Worm (Caenorhabditis elegans) whole organism, L4 larva: ENCODE results near the gene sbsp-1.

Experiments
- F26F4.8 ChIP-seq: fragments of 200-800 bp; sonication (Bioruptor generic); conservative IDR thresholded peaks from 2 replicates; pipeline ENCODE4 v1.3.6; 2022; ENCODE audit warnings: missing genetic modification characterization, missing compliant biosample characterization
- F44E2.7 ChIP-seq: fragments of 200-800 bp; sonication (Bioruptor generic); IDR thresholded peaks from 2 replicates; pipeline ENCODE4 v2.1.2; 2022; ENCODE audit warnings: missing genetic modification characterization, missing compliant biosample characterization
- T26A8.4 ChIP-seq: fragments of 200-800 bp; sonication (Bioruptor generic); IDR thresholded peaks from 2 replicates; pipeline ENCODE4 v1.3.6; 2022; ENCODE audit warnings: missing genetic modification characterization, missing compliant biosample characterization
- aha-1 ChIP-seq: fragments of 150-350 bp; peaks from one replicate; lab custom pipeline; 2014; ENCODE audit warnings: missing biosample characterization, missing genetic modification characterization
- ceh-28 ChIP-seq: fragments of 150-350 bp; optimal IDR thresholded peaks from 2 replicates; lab custom pipeline; 2014; ENCODE audit warnings: missing biosample characterization, missing genetic modification reagents, missing genetic modification characterization
- ceh-62 ChIP-seq: sonication (generic microtip); optimal IDR thresholded peaks from 2 replicates; lab custom pipeline; 2017; ENCODE audit warnings: missing biosample characterization, missing genetic modification characterization
- ces-1 ChIP-seq: fragments of 150-350 bp; sonication (generic microtip); optimal IDR thresholded peaks from 4 replicates; lab custom pipeline; 2014; ENCODE audit warnings: missing biosample characterization, missing genetic modification reagents, missing genetic modification characterization
- daf-12 ChIP-seq: fragments of 150-350 bp; optimal IDR thresholded peaks from 2 replicates; lab custom pipeline; 2014; ENCODE audit warnings: missing biosample characterization, missing genetic modification reagents, missing genetic modification characterization
- daf-19 ChIP-seq: fragments of 200-800 bp; sonication (Bioruptor generic); conservative IDR thresholded peaks from 2 replicates; pipeline ENCODE4 v1.3.6; 2022; ENCODE audit warnings: missing genetic modification characterization, missing compliant biosample characterization
- daf-8 ChIP-seq: fragments of 200-800 bp; sonication (Bioruptor generic); IDR thresholded peaks from 2 replicates; pipeline ENCODE4 v1.3.6; 2022; ENCODE audit warnings: missing genetic modification characterization, missing compliant biosample characterization
- egl-27 ChIP-seq: sonication (generic microtip); optimal IDR thresholded peaks from 3 replicates; lab custom pipeline; 2017; ENCODE audit warnings: missing biosample characterization, missing genetic modification reagents, missing genetic modification characterization
- hlh-30 ChIP-seq: sonication (generic microtip); optimal IDR thresholded peaks from 2 replicates; lab custom pipeline; 2017; ENCODE audit warnings: antibody characterized with exemption, mild to moderate bottlenecking, missing genetic modification characterization, missing compliant biosample characterization; ENCODE audit not compliant: insufficient read depth
- lim-7 ChIP-seq: fragments of 200-800 bp; sonication (Bioruptor generic); IDR thresholded peaks from 2 replicates; pipeline ENCODE4 v1.3.6; 2022; ENCODE audit warnings: missing genetic modification characterization, missing compliant biosample characterization
- lin-38 ChIP-seq: fragments of 200-800 bp; sonication (Bioruptor generic); IDR thresholded peaks from 2 replicates; pipeline ENCODE4 v1.3.6; 2022; ENCODE audit warnings: missing genetic modification reagents, missing genetic modification characterization, missing compliant biosample characterization
- lsy-2 ChIP-seq, 2 experiments: fragments of 150-350 bp in 1 of 2; sonication (generic microtip) in 1 of 2; optimal IDR thresholded peaks; 2 replicates each; lab custom pipeline; 2014 to 2017; ENCODE audit warnings: missing biosample characterization in 2 of 2, missing genetic modification characterization in 2 of 2
- mdt-29 ChIP-seq: fragments of 200-800 bp; sonication (Bioruptor generic); IDR thresholded peaks from 2 replicates; pipeline ENCODE4 v1.3.6; 2022; ENCODE audit warnings: missing genetic modification reagents, missing genetic modification characterization, missing compliant biosample characterization
- nhr-11 ChIP-seq: fragments of 150-350 bp; optimal IDR thresholded peaks from 2 replicates; lab custom pipeline; 2014; ENCODE audit warnings: missing biosample characterization, missing genetic modification characterization
- nhr-111 ChIP-seq: fragments of 200-800 bp; sonication (Bioruptor generic); optimal IDR thresholded peaks from 2 replicates; lab custom pipeline; 2018; ENCODE audit warnings: mild to moderate bottlenecking, missing genetic modification characterization, missing compliant biosample characterization
- nhr-25 ChIP-seq: sonication (generic microtip); optimal IDR thresholded peaks from 2 replicates; lab custom pipeline; 2017; ENCODE audit warnings: missing genetic modification characterization, mild to moderate bottlenecking, missing compliant biosample characterization, antibody characterized with exemption, moderate library complexity, borderline replicate concordance; ENCODE audit not compliant: insufficient read depth
- nhr-41 ChIP-seq: fragments of 200-800 bp; sonication (Bioruptor generic); IDR thresholded peaks from 2 replicates; pipeline ENCODE4 v1.3.6; 2022; ENCODE audit warnings: missing genetic modification reagents, missing genetic modification characterization, missing compliant biosample characterization
- nhr-77 ChIP-seq: fragments of 150-350 bp; optimal IDR thresholded peaks from 2 replicates; lab custom pipeline; 2014; ENCODE audit warnings: missing biosample characterization, missing genetic modification characterization
- rbr-2 ChIP-seq: sonication (generic microtip); optimal IDR thresholded peaks from 2 replicates; lab custom pipeline; 2016; ENCODE audit warnings: missing genotype, missing genetic modification characterization, missing compliant biosample characterization
- set-16 ChIP-seq: fragments of 200-800 bp; sonication (Bioruptor generic); IDR thresholded peaks from 2 replicates; pipeline ENCODE4 v1.3.6; 2022; ENCODE audit warnings: missing genetic modification reagents, missing genetic modification characterization, missing compliant biosample characterization
- snpc-1.2 ChIP-seq: fragments of 200-800 bp; sonication (Bioruptor generic); IDR thresholded peaks from 2 replicates; pipeline ENCODE4 v1.3.6; 2022; ENCODE audit warnings: missing genetic modification reagents, missing genetic modification characterization, missing compliant biosample characterization
- spr-3 ChIP-seq: fragments of 200-800 bp; sonication (Bioruptor generic); optimal IDR thresholded peaks from 2 replicates; lab custom pipeline; 2018; ENCODE audit warnings: mild to moderate bottlenecking, missing genetic modification characterization, missing compliant biosample characterization
- unc-130 ChIP-seq: sonication (generic microtip); optimal IDR thresholded peaks from 2 replicates; lab custom pipeline; 2016; ENCODE audit warnings: missing genetic modification reagents, missing genetic modification characterization, missing compliant biosample characterization
- unc-39 ChIP-seq: sonication (generic microtip); optimal IDR thresholded peaks from 2 replicates; lab custom pipeline; 2017; ENCODE audit warnings: missing biosample characterization, missing genetic modification characterization
- unc-62 ChIP-seq, 3 experiments: fragments of 150-350 bp in 1 of 3; sonication (generic microtip); optimal IDR thresholded peaks in 2 of 3; peaks in 1 of 3; 1 replicate in 1 of 3; 2 replicates in 2 of 3; lab custom pipeline; 2014 to 2017; ENCODE audit warnings: missing biosample characterization in 3 of 3, missing genetic modification characterization in 3 of 3, missing genetic modification reagents in 3 of 3, missing genotype in 1 of 3
- zag-1 ChIP-seq: fragments of 150-350 bp; optimal IDR thresholded peaks from 2 replicates; lab custom pipeline; 2014; ENCODE audit warnings: missing biosample characterization, missing genetic modification characterization
- ztf-7 ChIP-seq: fragments of 150-350 bp; optimal IDR thresholded peaks from 2 replicates; lab custom pipeline; 2014; ENCODE audit warnings: missing biosample characterization, missing genetic modification characterization

The sbsp-1 gene

ce11 chrIII:10881996-10882395 lies 49.3 kb downstream of the sbsp-1 start (continued):
- no peak for TF ChIP-seq daf-12 (tag; lab: Kevin White, UChicago)
- no peak for TF ChIP-seq unc-130
- TF ChIP-seq spr-3 = no peak
- no peak for TF ChIP-seq ces-1 (GFP tag; lab: Kevin White, UChicago)
- TF ChIP-seq ceh-62 = no peak
- TF ChIP-seq unc-62 (GFP tag; optimal IDR thresholded peaks at IDR 0.05 in 1 of 2; lab: Kevin White, UChicago) = peak in 1 of 2 experiments; percentile 24
- TF ChIP-seq unc-62 (tag; optimal IDR thresholded peaks at IDR 0.05; lab: Kevin White, UChicago) = no peak
- TF ChIP-seq nhr-41 (GFP tag; lab: Robert Waterston, UW) = no peak
- no peak for TF ChIP-seq egl-27 (tag; lab: Kevin White, UChicago)
- TF ChIP-seq nhr-77 (tag; lab: Kevin White, UChicago) = peak; percentile 38
- no peak for TF ChIP-seq F44E2.7 (GFP tag; lab: Robert Waterston, UW)
- TF ChIP-seq nhr-25 = no peak
- no peak for TF ChIP-seq snpc-1.2 (GFP tag; lab: Robert Waterston, UW)
- TF ChIP-seq hlh-30 (tag; lab: Kevin White, UChicago) = peak; percentile 51
- TF ChIP-seq T26A8.4 (GFP tag; lab: Robert Waterston, UW) = no peak
- no peak for TF ChIP-seq ceh-28 (tag; lab: Kevin White, UChicago)
- TF ChIP-seq nhr-111 (GFP tag; lab: Kevin White, UChicago) = no peak
- peak; percentile 42 for TF ChIP-seq ztf-7
- peak in 1 of 2 experiments; percentile 82 for TF ChIP-seq lsy-2 (tag; optimal IDR thresholded peaks at IDR 0.05; lab: Kevin White, UChicago)
- TF ChIP-seq rbr-2 (tag; lab: Kevin White, UChicago) = peak; percentile 8
- TF ChIP-seq unc-39 = no peak
- no peak for TF ChIP-seq zag-1

DNA sequence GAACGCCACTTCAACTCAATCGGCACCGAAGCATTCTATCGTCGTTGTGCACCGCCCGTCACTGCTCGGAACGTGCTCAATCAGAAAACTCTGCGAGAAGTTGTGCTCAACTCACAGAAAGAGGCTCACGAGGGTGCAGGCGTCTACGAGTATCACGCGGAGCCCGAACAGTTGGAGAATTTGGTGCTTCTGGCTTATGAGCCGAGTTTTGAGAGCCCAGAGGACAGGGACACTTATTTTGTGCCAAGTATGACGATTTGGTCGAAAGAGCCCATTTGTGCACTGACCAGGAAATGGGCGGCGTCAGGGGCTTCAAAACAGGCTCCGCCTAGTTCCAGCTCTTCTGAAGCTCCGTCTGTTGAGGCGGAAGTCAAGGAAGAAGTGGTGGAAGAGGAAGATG lies 56.1 kb downstream of the sbsp-1 start:
- TF ChIP-seq hlh-30 (tag; lab: Kevin White, UChicago) (no peak), mdt-29 (GFP tag; lab: Robert Waterston, UW) (no peak), F26F4.8 (GFP tag; lab: Robert Waterston, UW) (no peak), daf-8 (no peak), lim-7 (GFP tag; lab: Robert Waterston, UW) (no peak), set-16 (GFP tag; lab: Robert Waterston, UW) (peak; percentile 45), nhr-11 (no peak), aha-1 (peak; percentile 93), daf-19 (GFP tag; lab: Robert Waterston, UW) (no peak), ceh-28 (tag; lab: Kevin White, UChicago) (no peak), snpc-1.2 (GFP tag; lab: Robert Waterston, UW) (no peak), nhr-77 (tag; lab: Kevin White, UChicago) (no peak), lin-38 (GFP tag; lab: Robert Waterston, UW) (no peak)
- TF ChIP-seq, all 104 proteins: peak for 2
